Fruit fly (Drosophila melanogaster) whole organism, prepupa: ENCODE measurements around the gene CG3690.

ENCODE experiments used
- CG3032 ChIP-seq: fragments of 200-800 bp; optimal IDR thresholded peaks from 2 replicates; lab custom pipeline; 2019; ENCODE audit warnings: missing biosample characterization, mild to moderate bottlenecking, missing genetic modification characterization, moderate library complexity
- CG31627 ChIP-seq: fragments of 200-800 bp; sonication (Bioruptor generic); optimal IDR thresholded peaks from 3 replicates; lab custom pipeline; 2016; ENCODE audit warnings: missing biosample characterization, missing genetic modification characterization
- CG4318 ChIP-seq: fragments of 200-800 bp; sonication (Bioruptor generic); optimal IDR thresholded peaks from 3 replicates; lab custom pipeline; 2017; ENCODE audit warnings: missing biosample characterization, mild to moderate bottlenecking, missing genetic modification characterization
- CG6854 ChIP-seq: fragments of 200-800 bp; sonication (Bioruptor generic); optimal IDR thresholded peaks from 2 replicates; lab custom pipeline; 2017; ENCODE audit warnings: missing biosample characterization, mild to moderate bottlenecking, missing genetic modification characterization
- CG8319 ChIP-seq: fragments of 200-800 bp; sonication (Bioruptor generic); optimal IDR thresholded peaks from 3 replicates; lab custom pipeline; 2016; ENCODE audit warnings: missing biosample characterization, missing genetic modification characterization
- CG9139 ChIP-seq: fragments of 200-800 bp; sonication (Bioruptor generic); optimal IDR thresholded peaks from 3 replicates; lab custom pipeline; 2017; ENCODE audit warnings: missing biosample characterization, mild to moderate bottlenecking, missing genetic modification characterization
- Eip78C ChIP-seq: fragments of 200-800 bp; sonication (Bioruptor generic); peaks from one replicate; lab custom pipeline; 2016; ENCODE audit warnings: missing biosample characterization, missing genetic modification characterization
- dsx ChIP-seq: fragments of 200-800 bp; optimal IDR thresholded peaks from 3 replicates; lab custom pipeline; 2019; ENCODE audit warnings: missing biosample characterization, mild to moderate bottlenecking, missing genetic modification characterization, moderate library complexity; ENCODE audit not compliant: poor library complexity, severe bottlenecking
- fd85E ChIP-seq: fragments of 200-800 bp; sonication (Bioruptor generic); optimal IDR thresholded peaks from 3 replicates; lab custom pipeline; 2016; ENCODE audit warnings: missing biosample characterization, missing genetic modification characterization

DNA sequence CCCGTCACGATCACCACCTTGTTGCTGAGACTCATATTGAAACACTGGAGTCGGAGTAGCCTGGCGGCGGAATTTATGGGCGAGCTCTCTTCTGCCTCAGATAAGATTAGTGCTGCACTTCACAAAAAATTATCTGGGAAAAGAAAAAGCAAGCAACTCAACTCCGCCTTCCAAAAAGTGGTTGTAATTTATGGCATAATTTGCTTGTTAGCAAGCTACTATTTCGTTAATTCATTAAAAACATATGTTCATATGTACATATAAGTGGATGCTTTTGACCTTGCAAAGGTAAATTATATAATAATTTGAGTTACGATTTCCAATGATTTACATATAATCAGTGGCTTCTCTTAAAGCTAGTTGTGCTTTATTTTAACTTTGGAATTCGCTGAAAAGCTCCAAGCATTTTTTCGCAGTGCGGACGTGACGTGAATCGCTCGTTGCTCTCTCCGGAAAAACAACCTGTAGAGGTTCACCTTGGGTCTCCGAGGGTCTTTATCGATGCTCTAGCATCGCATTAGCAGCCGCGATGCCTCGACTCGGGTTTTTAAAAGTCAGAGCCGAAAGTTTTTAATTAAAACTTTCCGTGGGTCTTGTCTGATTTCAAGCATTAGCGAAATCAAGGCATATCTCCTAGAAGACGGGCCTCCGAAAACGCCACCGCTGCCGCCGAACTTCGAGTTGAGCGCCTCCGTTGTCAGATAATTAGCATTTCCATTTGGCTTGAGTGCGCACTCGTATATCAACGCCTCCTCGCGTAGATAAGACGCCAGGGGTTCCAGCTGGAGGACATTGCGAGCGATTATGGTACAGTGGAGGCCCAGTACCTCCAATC lies 4.0 kb downstream of the CG3690 start, which contains the start of gene CG3699:
- TF ChIP-seq CG3032 (tag; lab: Kevin White, UChicago) (peak; percentile 45), Eip78C (GFP tag; lab: Kevin White, UChicago) (peak; percentile 86), dsx (no peak), CG6854 (GFP tag; lab: Kevin White, UChicago) (no peak), fd85E (GFP tag; lab: Kevin White, UChicago) (no peak), CG31627 (GFP tag; lab: Kevin White, UChicago) (peak; percentile 51), CG8319 (no peak), CG4318 (GFP tag; lab: Kevin White, UChicago) (no peak), CG9139 (GFP tag; lab: Kevin White, UChicago) (no peak)
